Worm (Caenorhabditis elegans) whole organism, mixed stage, embryonic: ENCODE measurements around the gene cal-8.

ENCODE experiments used
- ceh-39 ChIP-seq: fragments of 150-350 bp; optimal IDR thresholded peaks from 2 replicates; lab custom pipeline; 2014; ENCODE audit warnings: missing biosample characterization, missing genetic modification characterization
- ceh-43 ChIP-seq: fragments of 200-800 bp; sonication (Bioruptor generic); optimal IDR thresholded peaks from 2 replicates; lab custom pipeline; 2018; ENCODE audit warnings: mild to moderate bottlenecking, missing genetic modification characterization, moderate library complexity, missing compliant biosample characterization
- elt-3 ChIP-seq: fragments of 150-350 bp; optimal IDR thresholded peaks from 2 replicates; lab custom pipeline; 2014; ENCODE audit warnings: missing biosample characterization, missing genetic modification characterization
- mls-2 ChIP-seq: sonication (generic microtip); optimal IDR thresholded peaks from 2 replicates; lab custom pipeline; 2016; ENCODE audit warnings: mild to moderate bottlenecking, missing genetic modification characterization, moderate library complexity, missing compliant biosample characterization
- nhr-28 ChIP-seq: fragments of 150-350 bp; optimal IDR thresholded peaks from 2 replicates; lab custom pipeline; 2014; ENCODE audit warnings: missing biosample characterization, missing genetic modification characterization
- unc-120 ChIP-seq: sonication (generic microtip); optimal IDR thresholded peaks from 2 replicates; lab custom pipeline; 2017; ENCODE audit warnings: missing genetic modification characterization, missing compliant biosample characterization; ENCODE audit not compliant: poor library complexity, severe bottlenecking
- unc-62 ChIP-seq: fragments of 150-350 bp; optimal IDR thresholded peaks from 2 replicates; lab custom pipeline; 2014; ENCODE audit warnings: missing biosample characterization, missing genetic modification reagents, missing genetic modification characterization

DNA sequence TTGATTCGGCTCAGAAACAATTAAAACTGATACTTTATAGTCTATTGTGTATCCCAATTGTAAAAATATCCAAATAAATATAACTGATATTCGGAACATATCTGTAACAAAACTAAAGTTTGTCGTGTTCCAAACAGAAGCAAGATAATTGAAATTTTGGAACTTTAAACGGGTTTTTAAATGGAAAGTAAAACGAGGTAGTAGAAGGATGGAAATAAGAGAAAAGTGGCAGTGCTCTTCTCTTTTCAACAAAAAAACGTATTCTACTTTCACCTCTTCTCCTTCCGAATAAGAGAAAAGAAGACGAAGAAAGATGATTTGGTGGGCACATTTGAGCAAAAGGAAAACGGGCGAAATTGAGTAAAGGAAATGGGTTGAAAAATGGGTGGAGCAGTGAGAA lies 35.3 kb downstream of the cal-8 start, which contains the start of gene nmr-1:
- no peak for TF ChIP-seq elt-3 (tag; lab: Kevin White, UChicago)
- TF ChIP-seq unc-62, result no peak
- no peak for TF ChIP-seq unc-120 (tag; lab: Kevin White, UChicago)
- no peak for TF ChIP-seq nhr-28 (tag; lab: Kevin White, UChicago)
- no peak for TF ChIP-seq mls-2 (tag; lab: Kevin White, UChicago)
- TF ChIP-seq ceh-43, result no peak
- TF ChIP-seq ceh-39 (tag; lab: Kevin White, UChicago), result no peak
